Comparison of ENCODE assay signal across 2 worm cellular contexts in the genomic region with DNA sequence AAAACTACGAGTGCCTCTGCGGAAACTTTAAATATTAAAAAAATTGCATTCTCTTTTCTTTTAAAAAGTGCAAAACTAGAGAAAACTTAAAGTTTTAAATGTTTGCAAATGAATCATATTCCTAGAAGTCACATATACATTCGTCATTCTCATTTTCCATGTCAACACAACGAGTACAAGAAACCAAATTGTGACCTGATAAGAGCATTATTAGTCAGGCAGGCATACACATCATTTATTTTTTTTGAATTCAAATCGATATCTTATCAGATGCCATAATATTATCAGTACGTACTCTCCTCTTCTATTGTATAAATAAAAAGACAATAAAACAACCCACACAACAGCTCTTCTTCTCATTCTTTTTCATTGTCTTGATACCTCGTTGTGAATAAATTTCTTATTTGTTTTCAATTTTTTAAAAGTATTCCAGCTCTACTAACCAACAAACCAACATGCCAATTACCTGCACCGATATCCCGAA.
TF ChIP-seq lines count a peak whose summit lies in the region.

TSS of gene W02A2.9 (plus strand) at position 434 of the 484 bp plus-strand sequence.

TF ChIP-seq in whole organism, L3 larva, 47 proteins besides CTCF, POLR2A, EP300 and RAD21 (continued from another document):
- TF ChIP-seq nhr-237 (tag; optimal IDR thresholded peaks at IDR 0.05; lab: Kevin White, UChicago), result no peak
- no peak for TF ChIP-seq nhr-28 (tag; optimal IDR thresholded peaks at IDR 0.05; lab: Kevin White, UChicago)
- no peak for TF ChIP-seq egl-5 (tag; optimal IDR thresholded peaks at IDR 0.05; lab: Kevin White, UChicago)
- TF ChIP-seq nhr-11 (tag; optimal IDR thresholded peaks at IDR 0.05; lab: Kevin White, UChicago), result no peak
- TF ChIP-seq pqm-1 (tag; optimal IDR thresholded peaks at IDR 0.05; lab: Kevin White, UChicago), result peak; percentile 99
- TF ChIP-seq elt-2 (tag; optimal IDR thresholded peaks at IDR 0.05; lab: Kevin White, UChicago), result peak; percentile 89
- TF ChIP-seq R02D3.7 (tag; optimal IDR thresholded peaks at IDR 0.05; lab: Kevin White, UChicago), result no peak
- no peak for TF ChIP-seq nhr-77 (tag; optimal IDR thresholded peaks at IDR 0.05; lab: Kevin White, UChicago)
- no peak for TF ChIP-seq nhr-76 (tag; optimal IDR thresholded peaks at IDR 0.05; lab: Kevin White, UChicago)
- no peak for TF ChIP-seq ZK546.5 (tag; optimal IDR thresholded peaks at IDR 0.05; lab: Kevin White, UChicago)
- TF ChIP-seq ztf-4 (tag; optimal IDR thresholded peaks at IDR 0.05; lab: Kevin White, UChicago), result no peak

TF ChIP-seq in whole organism, L4 larva, 104 proteins besides CTCF, POLR2A, EP300 and RAD21 (continued from another document):
- TF ChIP-seq mes-2 (tag; optimal IDR thresholded peaks at IDR 0.05; lab: Kevin White, UChicago; ENCODE audit: poor library complexity, severe bottlenecking), result peak; percentile 5
TF ChIP-seq in whole organism, L4 larva: peak in this region for 13.
